Worm (Caenorhabditis elegans) whole organism, L4/young adult: ENCODE results near the gene srbc-2.
"Not testable (repeated sequence)": the region's sequence is repeated elsewhere in the genome, so short reads cannot be mapped to it uniquely, and the experiment has no call there.

ENCODE experiments used
- W03F9.2 ChIP-seq: fragments of 150-350 bp; optimal IDR thresholded peaks from 2 replicates; lab custom pipeline; 2014; ENCODE audit warnings: missing biosample characterization, missing genetic modification characterization
- dao-5 ChIP-seq: sonication (generic microtip); optimal IDR thresholded peaks from 2 replicates; lab custom pipeline; 2016; ENCODE audit warnings: missing genotype, missing genetic modification characterization, moderate library complexity, missing compliant biosample characterization
- him-1 ChIP-seq: sonication (generic microtip); optimal IDR thresholded peaks from 2 replicates; lab custom pipeline; 2016; ENCODE audit warnings: missing genotype, missing genetic modification reagents, missing genetic modification characterization, missing compliant biosample characterization

The srbc-2 gene

DNA sequence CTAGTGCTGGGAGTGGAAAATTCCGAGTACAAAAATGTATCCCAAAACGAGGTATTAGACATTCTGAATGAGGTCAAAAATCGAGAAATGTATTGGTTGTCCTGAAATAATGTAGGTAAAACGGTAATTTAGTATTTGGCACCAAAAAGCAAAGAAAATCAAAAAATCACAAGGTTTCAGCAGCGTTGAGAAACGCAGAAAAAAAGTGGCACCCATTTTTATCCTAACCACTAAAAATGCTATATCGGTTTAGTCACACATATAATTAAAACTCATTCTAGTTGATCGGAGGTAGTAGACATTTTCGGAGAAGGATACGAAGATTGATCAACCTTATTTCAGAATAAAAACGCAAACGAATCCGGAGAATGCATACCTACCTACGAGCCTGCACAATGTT lies 4.2 kb downstream of the srbc-2 start, which contains the start of gene srx-121:
Gene srx-121 (minus strand): TSS at position 101 of the 400 bp plus-strand sequence.
- TF ChIP-seq him-1 (tag; lab: Kevin White, UChicago) = no peak
- no peak for TF ChIP-seq W03F9.2 (tag; lab: Kevin White, UChicago)
- TF ChIP-seq dao-5 (tag; lab: Kevin White, UChicago) = no peak

DNA sequence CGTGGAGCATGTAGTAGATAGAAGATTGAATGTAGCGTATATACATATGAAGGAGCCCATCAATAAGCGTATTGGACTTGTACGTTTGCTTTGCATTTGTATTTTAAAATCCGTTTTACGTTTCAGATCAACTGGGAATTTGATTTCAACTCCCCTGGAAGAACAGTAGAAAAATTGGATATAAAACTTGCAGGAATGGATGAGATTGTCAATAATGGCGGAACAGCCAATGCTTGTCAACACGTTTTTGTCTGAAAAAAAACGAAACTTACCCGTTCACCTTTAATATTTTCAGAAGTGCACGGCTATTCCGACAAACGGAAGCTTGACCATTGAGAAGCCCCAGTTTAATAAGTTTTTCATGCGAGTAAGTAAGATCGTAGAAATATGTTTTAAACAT lies 9.1 kb downstream of the srbc-2 start, which contains the start of gene C04E12.2:
Gene C04E12.2 (plus strand): TSS at position 301 of the 400 bp plus-strand sequence.
- not testable (repeated sequence) for TF ChIP-seq dao-5, W03F9.2, him-1 (tag; lab: Kevin White, UChicago)

DNA sequence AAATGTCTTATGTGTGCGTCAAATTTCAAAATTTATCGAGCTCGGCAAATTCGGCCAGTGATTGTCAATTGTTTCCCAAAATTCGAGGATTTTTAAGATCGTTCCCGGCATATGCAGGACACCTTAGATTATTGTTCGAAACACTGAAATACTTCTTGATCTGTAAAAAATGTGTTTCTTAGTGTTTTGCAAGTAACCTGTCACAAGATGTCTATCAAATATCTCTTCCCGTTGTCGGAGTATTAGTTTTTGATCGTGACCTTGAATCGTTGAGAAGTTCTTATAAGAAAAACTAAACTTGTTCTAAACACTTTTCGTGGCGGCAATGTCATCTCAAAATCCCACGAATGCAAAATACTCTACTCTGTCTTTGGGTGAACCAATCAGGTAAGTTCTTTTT lies 14.4 kb downstream of the srbc-2 start, which contains the start of gene C04E12.4:
Gene C04E12.4 (plus strand): TSS at position 301 of the 400 bp plus-strand sequence.
- TF ChIP-seq dao-5 (tag; lab: Kevin White, UChicago) = no peak
- TF ChIP-seq W03F9.2 (tag; lab: Kevin White, UChicago) = no peak

DNA sequence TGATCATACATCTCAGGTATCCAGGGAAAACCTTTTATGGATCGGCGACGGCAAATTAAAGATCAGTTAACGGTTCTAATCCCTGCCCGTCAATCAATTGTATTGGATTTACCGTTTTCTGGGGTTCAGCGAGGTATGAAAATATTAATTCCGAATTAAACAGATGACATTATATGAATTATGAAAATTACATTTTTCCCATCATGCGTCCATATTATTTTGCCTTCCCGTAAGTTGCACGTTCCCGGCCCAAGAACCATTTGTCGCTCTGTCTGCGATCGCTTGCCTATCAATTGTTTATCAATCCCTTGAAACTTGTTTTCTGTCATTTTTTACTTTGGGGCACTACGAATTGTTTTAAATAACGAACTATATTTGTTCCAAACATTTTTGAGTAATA lies 15.2 kb downstream of the srbc-2 start:
- TF ChIP-seq dao-5 (tag; lab: Kevin White, UChicago) (no peak), W03F9.2 (tag; lab: Kevin White, UChicago) (no peak), him-1 (tag; lab: Kevin White, UChicago) (no peak)

DNA sequence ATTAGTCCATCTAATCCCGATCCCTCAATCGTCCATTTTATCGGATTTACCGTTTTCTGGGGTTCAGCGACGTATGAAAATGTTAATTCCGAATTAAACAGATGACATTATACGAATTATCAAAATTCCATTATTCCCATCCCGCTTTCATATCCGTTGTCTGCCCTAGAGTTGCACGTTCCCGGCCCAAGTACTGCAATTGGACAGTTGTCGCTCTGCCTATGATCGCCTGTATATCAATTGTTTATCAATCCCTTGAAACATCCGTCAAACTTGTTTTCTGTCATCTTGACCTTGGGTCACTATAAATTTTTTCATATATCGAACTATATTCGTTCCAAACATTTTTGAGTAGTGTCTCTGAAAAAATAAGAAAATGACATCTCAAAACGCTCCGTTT lies 18.6 kb downstream of the srbc-2 start, which contains the start of gene C04E12.5:
Gene C04E12.5 (plus strand): TSS at position 301 of the 400 bp plus-strand sequence.
- TF ChIP-seq W03F9.2 (tag; lab: Kevin White, UChicago) (no peak), him-1 (tag; lab: Kevin White, UChicago) (no peak), dao-5 (tag; lab: Kevin White, UChicago) (no peak)

DNA sequence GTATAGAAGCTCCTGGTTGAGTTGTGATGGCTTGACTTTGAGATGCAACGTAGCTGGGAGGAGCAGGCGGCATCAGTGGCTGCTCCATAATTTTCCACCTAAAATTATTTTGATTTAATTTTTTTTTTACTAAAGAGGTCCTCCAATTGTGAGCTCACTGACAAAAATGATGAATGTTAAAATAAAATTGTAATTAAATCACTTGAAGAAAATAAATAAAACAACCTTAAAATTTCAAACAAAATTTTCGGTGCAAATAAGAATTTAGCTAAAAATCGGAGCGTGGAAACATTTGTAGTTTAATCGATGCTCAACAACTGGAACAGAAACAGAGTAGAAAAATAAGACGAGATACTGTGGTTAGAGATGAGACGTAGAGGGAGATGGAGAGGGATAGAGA lies 19.8 kb downstream of the srbc-2 start, which contains the start of gene scrm-3:
Gene scrm-3 (minus strand): TSS at position 101 of the 400 bp plus-strand sequence.
- TF ChIP-seq dao-5 (tag; lab: Kevin White, UChicago) (no peak), him-1 (tag; lab: Kevin White, UChicago) (no peak), W03F9.2 (tag; lab: Kevin White, UChicago) (no peak)

DNA sequence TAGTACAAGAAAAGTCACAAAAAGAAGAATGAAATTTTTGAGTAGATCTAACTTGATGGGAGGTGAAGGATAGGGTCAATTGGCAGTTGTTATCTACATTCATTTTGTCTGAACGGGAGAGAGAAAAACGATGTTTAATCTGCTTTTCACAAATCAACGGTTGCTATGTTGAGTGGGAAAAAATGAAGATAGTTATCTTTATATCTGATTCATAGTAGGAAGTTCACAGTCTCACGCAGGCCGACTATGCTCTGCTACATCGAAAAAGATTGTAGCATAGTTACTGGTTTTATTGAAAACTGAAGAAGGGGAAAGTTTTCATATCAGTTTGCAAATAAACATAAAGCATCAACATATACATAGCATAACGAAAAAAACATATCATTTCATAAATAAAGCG lies 21.3 kb downstream of the srbc-2 start:
- TF ChIP-seq W03F9.2 (tag; lab: Kevin White, UChicago) (no peak), dao-5 (tag; lab: Kevin White, UChicago) (no peak), him-1 (tag; lab: Kevin White, UChicago) (no peak)

DNA sequence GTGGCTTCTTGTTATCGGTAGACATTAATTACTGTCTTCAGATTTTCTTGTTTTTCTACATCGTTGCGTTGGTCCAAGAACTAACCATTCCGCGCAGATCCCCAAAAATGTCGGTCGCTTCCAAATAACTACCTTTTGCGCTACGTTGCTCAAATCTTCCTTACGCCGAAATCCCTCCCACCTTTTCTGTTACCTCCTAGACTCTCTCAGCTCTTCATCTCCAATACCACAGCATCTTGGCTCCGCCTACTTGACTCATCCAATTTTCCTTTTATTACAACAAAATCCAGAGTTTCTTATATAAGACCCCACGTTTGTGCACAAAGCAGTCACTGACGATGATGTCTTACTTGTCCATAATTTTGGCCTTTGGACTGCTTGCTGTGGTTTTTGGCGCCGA lies 23.9 kb downstream of the srbc-2 start, which contains the start of gene C17B7.12:
Gene C17B7.12 (plus strand): TSS at position 301 of the 400 bp plus-strand sequence.
- TF ChIP-seq him-1 (tag; lab: Kevin White, UChicago) (no peak), dao-5 (tag; lab: Kevin White, UChicago) (no peak), W03F9.2 (tag; lab: Kevin White, UChicago) (no peak)

DNA sequence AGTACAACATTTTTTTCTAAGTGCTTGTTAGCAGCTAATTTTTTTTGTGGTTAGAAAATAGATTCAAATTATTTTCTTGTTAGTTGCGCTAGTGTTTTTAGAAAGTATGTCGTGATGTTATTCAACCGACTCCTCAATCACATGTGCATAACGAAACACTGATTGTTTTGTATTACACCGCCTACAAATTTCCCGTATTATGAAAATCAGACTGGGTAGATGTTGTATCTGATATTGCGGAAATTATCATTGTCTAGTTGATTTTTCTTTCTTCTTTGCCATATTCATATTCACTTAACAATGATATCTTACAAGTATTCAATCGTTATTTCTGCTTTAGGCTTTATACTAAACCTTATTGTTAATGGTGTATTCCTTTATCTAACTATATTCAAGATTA lies 25.6 kb downstream of the srbc-2 start, which contains the start of gene str-63:
Gene str-63 (plus strand): TSS at position 301 of the 400 bp plus-strand sequence.
- TF ChIP-seq W03F9.2 (tag; lab: Kevin White, UChicago) (no peak), him-1 (tag; lab: Kevin White, UChicago) (no peak), dao-5 (tag; lab: Kevin White, UChicago) (no peak)

DNA sequence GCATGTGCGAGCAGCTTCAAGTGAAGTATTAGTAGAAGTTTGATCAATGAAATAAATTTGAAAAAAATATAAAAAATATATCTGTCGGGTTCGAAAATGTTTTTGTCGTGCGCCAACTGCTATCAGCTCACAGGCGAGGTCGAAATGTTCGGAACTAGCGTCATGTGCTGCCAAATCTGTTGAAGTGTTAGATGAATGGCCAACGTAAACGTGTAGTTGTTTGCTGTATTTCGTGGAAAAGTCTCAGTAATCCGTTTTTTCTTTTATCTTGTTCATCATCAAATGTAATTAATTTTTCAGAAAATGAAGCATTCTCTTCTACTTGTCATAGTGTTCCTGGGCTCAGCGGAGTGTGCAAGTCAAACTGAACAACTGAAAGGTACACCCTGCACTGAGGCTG lies 27.0 kb downstream of the srbc-2 start, which contains the start of gene C17B7.15:
Gene C17B7.15 (plus strand): TSS at position 301 of the 400 bp plus-strand sequence.
- TF ChIP-seq dao-5 (tag; lab: Kevin White, UChicago) (no peak), W03F9.2 (tag; lab: Kevin White, UChicago) (no peak), him-1 (tag; lab: Kevin White, UChicago) (no peak)

DNA sequence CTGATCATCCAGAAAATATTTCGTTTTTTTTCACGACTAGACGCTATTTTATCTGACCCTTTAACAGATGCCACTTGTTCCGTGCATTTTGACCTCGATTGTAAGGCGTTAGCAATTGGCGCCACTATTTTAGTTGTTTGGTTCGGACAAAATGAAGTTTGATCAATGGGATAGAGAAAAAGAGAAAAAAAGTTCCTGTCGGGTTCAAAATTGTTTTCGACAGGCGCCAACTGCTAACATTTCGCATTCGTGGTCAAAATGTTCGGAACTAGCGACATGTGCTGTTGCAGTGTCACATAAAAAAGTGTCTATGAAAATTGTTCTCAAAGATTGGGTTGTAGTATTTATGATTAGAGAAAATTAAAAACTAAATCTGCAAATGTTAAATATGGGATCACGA lies 29.4 kb downstream of the srbc-2 start:
- TF ChIP-seq W03F9.2 (tag; lab: Kevin White, UChicago) = no peak
- no peak for TF ChIP-seq him-1 (tag; lab: Kevin White, UChicago)
- no peak for TF ChIP-seq dao-5 (tag; lab: Kevin White, UChicago)

DNA sequence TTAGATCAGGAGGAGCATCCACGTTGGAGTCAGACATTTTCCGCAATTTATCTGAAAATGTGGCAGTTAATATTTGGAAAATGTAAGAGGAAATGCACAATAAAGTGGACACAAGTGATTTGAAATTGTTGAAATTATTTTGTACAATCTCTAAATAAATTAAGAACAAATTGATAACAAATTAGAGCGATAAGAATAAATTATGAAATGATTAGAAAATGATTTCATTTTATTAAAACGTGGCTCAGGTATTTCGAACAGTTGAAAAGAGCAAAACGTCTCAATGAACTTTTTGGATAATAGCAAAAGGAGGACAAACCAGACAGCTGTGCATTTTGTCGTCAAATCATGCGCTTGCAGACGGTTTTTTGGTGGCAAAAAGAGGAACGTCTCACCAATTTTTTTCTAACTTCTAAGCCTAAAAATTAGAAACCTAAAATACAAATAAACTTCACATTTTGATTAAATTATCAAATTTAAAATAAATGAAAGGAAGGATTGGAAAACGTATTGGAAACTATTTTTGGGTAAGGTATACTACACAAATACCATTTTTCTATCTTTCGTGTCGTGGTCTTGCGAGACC lies 30.3 kb downstream of the srbc-2 start, which contains the start of gene fbxa-65:
Gene fbxa-65 (minus strand): TSS at position 51 of the 586 bp plus-strand sequence.
- TF ChIP-seq dao-5 (tag; lab: Kevin White, UChicago) (no peak), W03F9.2 (tag; lab: Kevin White, UChicago) (no peak), him-1 (tag; lab: Kevin White, UChicago) (no peak)

DNA sequence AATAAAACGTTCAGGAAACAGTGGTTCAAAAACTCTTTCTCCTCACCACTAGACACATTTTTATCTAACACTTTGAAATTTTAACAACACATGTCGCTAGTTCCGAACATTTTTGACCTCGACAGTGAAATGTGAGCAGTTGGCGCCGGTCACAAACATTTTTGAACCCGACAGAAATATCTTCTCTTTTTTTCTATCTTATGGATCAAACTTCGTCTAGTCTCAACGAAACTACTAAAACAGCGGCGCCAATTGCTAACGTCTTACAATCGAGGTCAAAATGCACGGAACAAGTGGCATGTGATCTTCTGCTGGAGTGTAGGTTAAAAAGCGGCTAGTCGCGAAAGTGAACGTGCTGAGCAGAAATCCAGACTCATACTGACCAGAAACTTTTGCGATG lies 32.9 kb downstream of the srbc-2 start:
- no peak for TF ChIP-seq dao-5 (tag; lab: Kevin White, UChicago)
- no peak for TF ChIP-seq him-1 (tag; lab: Kevin White, UChicago)
- no peak for TF ChIP-seq W03F9.2 (tag; lab: Kevin White, UChicago)
